Worm (Caenorhabditis elegans) whole organism, mixed stage, embryonic: ENCODE measurements around the gene cyp-29A4.

Source experiments
- M03D4.4 ChIP-seq: sonication (generic microtip); optimal IDR thresholded peaks from 2 replicates; lab custom pipeline; 2017; ENCODE audit warnings: mild to moderate bottlenecking, missing genetic modification characterization, missing compliant biosample characterization
- blmp-1 ChIP-seq: fragments of 150-350 bp; optimal IDR thresholded peaks from 2 replicates; lab custom pipeline; 2014; ENCODE audit warnings: missing biosample characterization, missing genetic modification characterization
- ceh-43 ChIP-seq: fragments of 200-800 bp; sonication (Bioruptor generic); optimal IDR thresholded peaks from 2 replicates; lab custom pipeline; 2018; ENCODE audit warnings: mild to moderate bottlenecking, missing genetic modification characterization, moderate library complexity, missing compliant biosample characterization
- ceh-83 ChIP-seq: fragments of 200-800 bp; sonication (Bioruptor generic); optimal IDR thresholded peaks from 2 replicates; lab custom pipeline; 2018; ENCODE audit warnings: mild to moderate bottlenecking, missing genetic modification characterization, missing compliant biosample characterization
- ces-1 ChIP-seq: fragments of 150-350 bp; optimal IDR thresholded peaks from 2 replicates; lab custom pipeline; 2014; ENCODE audit warnings: missing biosample characterization, missing genetic modification reagents, missing genetic modification characterization
- cnd-1 ChIP-seq: fragments of 200-800 bp; sonication (Bioruptor generic); optimal IDR thresholded peaks from 2 replicates; lab custom pipeline; 2018; ENCODE audit warnings: mild to moderate bottlenecking, missing genetic modification characterization, missing compliant biosample characterization
- elt-1 ChIP-seq: sonication (generic microtip); optimal IDR thresholded peaks from 2 replicates; lab custom pipeline; 2017; ENCODE audit warnings: missing genetic modification characterization, mild to moderate bottlenecking, missing compliant biosample characterization, antibody characterized with exemption, moderate library complexity, borderline replicate concordance; ENCODE audit not compliant: insufficient read depth
- elt-3 ChIP-seq: fragments of 150-350 bp; optimal IDR thresholded peaks from 2 replicates; lab custom pipeline; 2014; ENCODE audit warnings: missing biosample characterization, missing genetic modification characterization
- flh-1 ChIP-seq: fragments of 200-800 bp; sonication (Bioruptor generic); optimal IDR thresholded peaks from 2 replicates; lab custom pipeline; 2018; ENCODE audit warnings: mild to moderate bottlenecking, missing genetic modification characterization, moderate library complexity, missing compliant biosample characterization
- ham-2 ChIP-seq: fragments of 200-800 bp; sonication (Bioruptor generic); optimal IDR thresholded peaks from 2 replicates; lab custom pipeline; 2018; ENCODE audit warnings: mild to moderate bottlenecking, missing genetic modification characterization, missing compliant biosample characterization
- hlh-1 ChIP-seq: fragments of 150-350 bp; optimal IDR thresholded peaks from 2 replicates; lab custom pipeline; 2014; ENCODE audit warnings: missing biosample characterization, missing genetic modification reagents, missing genetic modification characterization
- lin-13 ChIP-seq: fragments of 150-350 bp; optimal IDR thresholded peaks from 2 replicates; lab custom pipeline; 2014; ENCODE audit warnings: missing biosample characterization, missing genetic modification characterization
- lin-32 ChIP-seq: fragments of 200-800 bp; sonication (Bioruptor generic); optimal IDR thresholded peaks from 2 replicates; lab custom pipeline; 2018; ENCODE audit warnings: mild to moderate bottlenecking, missing genetic modification characterization, missing compliant biosample characterization
- lsy-2 ChIP-seq: fragments of 150-350 bp; optimal IDR thresholded peaks from 2 replicates; lab custom pipeline; 2014; ENCODE audit warnings: missing biosample characterization, missing genetic modification characterization
- mab-5 ChIP-seq: fragments of 150-350 bp; optimal IDR thresholded peaks from 2 replicates; lab custom pipeline; 2014; ENCODE audit warnings: missing biosample characterization, missing genetic modification characterization
- mep-1 ChIP-seq: fragments of 150-350 bp; optimal IDR thresholded peaks from 2 replicates; lab custom pipeline; 2017; ENCODE audit warnings: missing biosample characterization, missing genetic modification reagents, missing genetic modification characterization, inconsistent platforms
- mls-2 ChIP-seq: sonication (generic microtip); optimal IDR thresholded peaks from 2 replicates; lab custom pipeline; 2016; ENCODE audit warnings: mild to moderate bottlenecking, missing genetic modification characterization, moderate library complexity, missing compliant biosample characterization
- nhr-12 ChIP-seq: fragments of 150-350 bp; optimal IDR thresholded peaks from 2 replicates; lab custom pipeline; 2014; ENCODE audit warnings: missing biosample characterization, missing genetic modification characterization
- nhr-2 ChIP-seq: fragments of 150-350 bp; optimal IDR thresholded peaks from 2 replicates; lab custom pipeline; 2014; ENCODE audit warnings: missing biosample characterization, missing genetic modification characterization
- nhr-237 ChIP-seq: fragments of 150-350 bp; optimal IDR thresholded peaks from 2 replicates; lab custom pipeline; 2014; ENCODE audit warnings: missing biosample characterization, missing genetic modification characterization
- nhr-28 ChIP-seq: fragments of 150-350 bp; optimal IDR thresholded peaks from 2 replicates; lab custom pipeline; 2014; ENCODE audit warnings: missing biosample characterization, missing genetic modification characterization
- nhr-76 ChIP-seq: sonication (generic microtip); optimal IDR thresholded peaks from 2 replicates; lab custom pipeline; 2017; ENCODE audit warnings: missing biosample characterization, missing genetic modification characterization
- pha-4 ChIP-seq: fragments of 150-350 bp; optimal IDR thresholded peaks from 2 replicates; lab custom pipeline; 2018; ENCODE audit warnings: missing biosample characterization, missing genetic modification reagents, missing genetic modification characterization
- sem-2 ChIP-seq: fragments of 200-800 bp; sonication (Bioruptor generic); optimal IDR thresholded peaks from 2 replicates; lab custom pipeline; 2018; ENCODE audit warnings: mild to moderate bottlenecking, missing genetic modification characterization, missing compliant biosample characterization
- snpc-4 ChIP-seq: fragments of 150-350 bp; optimal IDR thresholded peaks from 2 replicates; lab custom pipeline; 2014; ENCODE audit warnings: missing biosample characterization, missing genetic modification characterization
- sptf-1 ChIP-seq: sonication (generic microtip); optimal IDR thresholded peaks from 2 replicates; lab custom pipeline; 2017; ENCODE audit warnings: mild to moderate bottlenecking, missing genetic modification characterization, moderate library complexity, missing compliant biosample characterization
- tbx-8 ChIP-seq: fragments of 200-800 bp; sonication (Bioruptor generic); optimal IDR thresholded peaks from 2 replicates; lab custom pipeline; 2018; ENCODE audit warnings: mild to moderate bottlenecking, missing genetic modification characterization, moderate library complexity, missing compliant biosample characterization
- unc-120 ChIP-seq: sonication (generic microtip); optimal IDR thresholded peaks from 2 replicates; lab custom pipeline; 2017; ENCODE audit warnings: missing genetic modification characterization, missing compliant biosample characterization; ENCODE audit not compliant: poor library complexity, severe bottlenecking
- unc-39 ChIP-seq: fragments of 150-350 bp; optimal IDR thresholded peaks from 2 replicates; lab custom pipeline; 2014; ENCODE audit warnings: missing biosample characterization, missing genetic modification characterization
- unc-62 ChIP-seq: fragments of 150-350 bp; optimal IDR thresholded peaks from 2 replicates; lab custom pipeline; 2014; ENCODE audit warnings: missing biosample characterization, missing genetic modification reagents, missing genetic modification characterization
- zip-8 ChIP-seq: fragments of 150-350 bp; optimal IDR thresholded peaks from 2 replicates; lab custom pipeline; 2014; ENCODE audit warnings: missing biosample characterization, missing genetic modification characterization
- ztf-11 ChIP-seq: fragments of 150-350 bp; optimal IDR thresholded peaks from 2 replicates; lab custom pipeline; 2014; ENCODE audit warnings: missing biosample characterization, missing genetic modification characterization

cyp-29A4 gene

DNA sequence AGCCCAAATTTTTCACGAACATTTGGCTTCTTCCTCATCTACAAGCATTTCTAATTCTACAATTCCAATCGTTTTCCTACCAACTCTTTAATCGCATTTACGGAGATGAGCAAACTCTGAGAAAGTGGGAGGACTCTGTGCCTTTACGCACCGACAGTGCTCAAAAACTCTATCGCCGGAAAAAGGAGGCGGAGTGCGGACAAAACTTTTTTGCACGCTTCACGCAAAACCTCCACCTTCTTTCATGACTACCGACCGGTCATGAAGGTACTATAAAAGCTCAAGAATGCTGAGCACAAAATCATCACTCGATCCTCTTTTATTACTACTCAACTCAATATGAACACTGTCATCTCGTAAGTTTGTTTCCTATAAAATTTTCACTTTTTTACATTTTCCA lies 29.4 kb upstream of the cyp-29A4 start, which contains the start of gene idpc-4:
idpc-4 (plus strand) TSS at position 301 of the 400 bp plus-strand sequence.
- no peak for TF ChIP-seq ceh-83 (GFP tag; lab: Kevin White, UChicago)
- no peak for TF ChIP-seq snpc-4 (tag; lab: Kevin White, UChicago)
- TF ChIP-seq nhr-237 (tag; lab: Kevin White, UChicago): no peak
- TF ChIP-seq cnd-1 (tag; lab: Kevin White, UChicago): no peak
- no peak for TF ChIP-seq pha-4 (tag; lab: Kevin White, UChicago)
- TF ChIP-seq mls-2 (tag; lab: Kevin White, UChicago): no peak
- TF ChIP-seq zip-8 (tag; lab: Kevin White, UChicago): no peak
- TF ChIP-seq ceh-43 (GFP tag; lab: Kevin White, UChicago): no peak
- no peak for TF ChIP-seq sem-2 (GFP tag; lab: Kevin White, UChicago)
- TF ChIP-seq nhr-12 (tag; lab: Kevin White, UChicago): no peak
- no peak for TF ChIP-seq elt-1
- TF ChIP-seq mab-5 (tag; lab: Kevin White, UChicago): no peak
- no peak for TF ChIP-seq ztf-11 (tag; lab: Kevin White, UChicago)
- no peak for TF ChIP-seq blmp-1 (tag; lab: Kevin White, UChicago)
- no peak for TF ChIP-seq mep-1 (tag; lab: Kevin White, UChicago)
- no peak for TF ChIP-seq sptf-1 (tag; lab: Kevin White, UChicago)
- TF ChIP-seq ham-2 (GFP tag; lab: Kevin White, UChicago): no peak
- TF ChIP-seq unc-120: no peak
- no peak for TF ChIP-seq lin-32
- TF ChIP-seq lin-13: no peak
- TF ChIP-seq, all 35 proteins: peak for 0

DNA sequence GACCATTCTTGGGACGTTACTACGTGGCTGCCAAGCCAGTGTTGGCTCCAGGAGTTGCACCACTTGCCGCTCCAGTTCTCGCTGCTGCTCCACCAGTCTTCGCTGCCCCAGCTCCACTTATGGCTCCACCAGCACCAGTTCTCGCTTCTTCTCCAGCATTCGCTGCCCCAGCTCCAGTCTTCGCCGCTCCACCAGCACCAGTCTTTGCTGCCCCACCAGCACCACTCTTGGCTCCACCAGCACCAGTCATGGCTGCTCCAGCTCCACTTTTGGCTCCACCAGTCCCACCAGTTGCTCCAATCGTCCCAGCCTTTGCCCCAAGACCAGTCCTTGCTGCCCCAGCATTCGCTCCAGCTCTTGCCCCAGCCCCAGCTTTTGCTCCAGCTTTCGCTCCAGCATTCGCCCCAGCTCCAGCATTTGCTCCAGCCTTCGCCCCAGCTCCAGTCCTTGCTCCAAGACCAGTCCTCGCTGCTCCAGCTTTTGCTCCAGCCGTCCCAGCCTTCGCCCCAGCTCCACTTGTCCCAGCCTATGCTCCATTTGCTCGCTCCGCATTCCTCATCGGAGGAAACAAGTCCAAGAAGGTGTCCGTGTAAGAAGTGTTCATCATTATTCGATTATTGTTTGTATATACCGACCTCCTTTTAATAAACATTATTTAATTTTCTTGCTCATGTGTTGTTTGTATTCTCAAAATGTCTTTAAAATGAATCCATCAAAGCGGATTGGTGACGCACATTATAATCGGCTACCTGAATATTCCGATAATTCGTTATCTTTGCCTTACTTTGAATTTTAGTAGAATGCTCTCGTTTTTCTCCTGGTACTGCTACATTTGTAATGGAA lies 28.7 kb upstream of the cyp-29A4 start, which contains the start of gene T06E4.7:
T06E4.7 (plus strand) TSS at position 793 of the 843 bp plus-strand sequence.
- TF ChIP-seq nhr-237 (tag; lab: Kevin White, UChicago) (no peak), blmp-1 (tag; lab: Kevin White, UChicago) (no peak), nhr-12 (tag; lab: Kevin White, UChicago) (no peak), unc-39 (tag; lab: Kevin White, UChicago) (no peak), nhr-28 (tag; lab: Kevin White, UChicago) (no peak), ham-2 (GFP tag; lab: Kevin White, UChicago) (no peak), unc-62 (no peak), lin-13 (no peak), nhr-76 (tag; lab: Kevin White, UChicago) (no peak), lin-32 (no peak), elt-1 (no peak), elt-3 (no peak), zip-8 (tag; lab: Kevin White, UChicago) (no peak), M03D4.4 (tag; lab: Kevin White, UChicago) (no peak), mls-2 (tag; lab: Kevin White, UChicago) (no peak), ces-1 (no peak), nhr-2 (no peak), ceh-43 (GFP tag; lab: Kevin White, UChicago) (no peak), tbx-8 (GFP tag; lab: Kevin White, UChicago) (no peak), mep-1 (tag; lab: Kevin White, UChicago) (no peak)

DNA sequence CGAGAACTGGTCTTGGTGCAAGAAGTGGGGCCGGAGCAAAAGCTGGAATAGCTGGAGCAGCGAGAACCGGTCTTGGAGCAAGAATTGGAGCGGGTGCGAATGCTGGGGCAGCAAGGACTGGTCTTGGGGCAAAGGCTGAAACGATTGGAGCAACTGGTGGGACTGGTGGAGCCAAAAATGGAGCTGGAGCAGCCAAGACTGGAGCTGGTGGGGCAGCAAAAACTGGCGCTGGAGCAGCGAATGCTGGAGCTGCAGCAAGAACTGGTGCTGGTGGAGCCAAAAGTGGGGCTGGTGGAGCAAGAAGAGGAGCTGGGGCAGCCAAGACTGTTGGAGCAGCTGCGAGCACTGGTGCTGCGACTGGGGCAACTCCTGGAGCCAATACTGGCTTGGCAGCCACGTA lies 26.0 kb upstream of the cyp-29A4 start:
- TF ChIP-seq ham-2 (GFP tag; lab: Kevin White, UChicago): no peak
- no peak for TF ChIP-seq unc-62
- TF ChIP-seq nhr-237 (tag; lab: Kevin White, UChicago): no peak
- TF ChIP-seq nhr-2: no peak
- no peak for TF ChIP-seq ces-1

DNA sequence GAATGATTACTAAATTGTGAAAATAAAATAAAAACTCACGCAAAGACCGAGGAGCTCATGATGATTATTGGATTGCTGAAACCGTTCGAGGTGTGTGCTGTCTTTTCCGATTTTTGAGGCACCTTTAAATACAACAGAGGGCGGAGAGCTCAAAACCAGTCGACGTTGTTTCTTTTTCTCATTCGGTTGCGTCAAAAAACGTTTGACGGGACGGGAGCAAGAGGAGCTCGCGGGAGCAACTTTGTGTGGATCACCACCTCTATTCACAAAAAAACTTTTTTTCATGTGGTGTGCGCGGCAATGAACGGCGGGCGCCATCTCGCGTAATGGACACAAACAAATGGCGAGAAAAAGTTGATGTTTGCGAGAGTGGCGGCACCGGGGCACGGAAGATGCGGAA lies 25.4 kb upstream of the cyp-29A4 start, which contains the start of gene idpc-3:
idpc-3 (minus strand) TSS at position 101 of the 400 bp plus-strand sequence.
- TF ChIP-seq elt-1: no peak
- TF ChIP-seq flh-1 (GFP tag; lab: Kevin White, UChicago): no peak
- no peak for TF ChIP-seq mab-5 (tag; lab: Kevin White, UChicago)
- no peak for TF ChIP-seq unc-120

DNA sequence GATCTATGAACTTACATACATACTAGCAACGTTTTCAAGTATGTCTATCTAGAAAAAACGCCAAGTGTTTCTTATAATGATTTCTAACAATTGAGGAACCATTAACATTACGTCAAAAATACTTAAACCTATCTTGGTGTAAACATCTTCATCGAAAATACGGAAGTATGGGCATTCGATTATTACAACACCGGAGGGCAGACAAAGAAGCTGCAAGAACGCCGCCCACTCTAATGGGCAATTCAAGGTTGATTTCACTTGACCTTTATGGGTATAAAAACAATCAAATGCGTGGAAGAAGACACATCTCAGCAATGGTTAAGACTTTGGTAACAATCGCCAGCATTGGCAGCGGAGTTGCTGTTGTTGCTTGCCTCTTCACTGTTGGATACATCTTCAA lies 24.9 kb upstream of the cyp-29A4 start, which contains the start of gene col-146:
col-146 (plus strand) TSS at position 301 of the 400 bp plus-strand sequence.
- TF ChIP-seq lin-32 (no peak), sem-2 (GFP tag; lab: Kevin White, UChicago) (no peak), nhr-28 (tag; lab: Kevin White, UChicago) (no peak), snpc-4 (tag; lab: Kevin White, UChicago) (no peak), elt-1 (no peak), unc-39 (tag; lab: Kevin White, UChicago) (no peak), elt-3 (no peak), unc-120 (no peak), lsy-2 (tag; lab: Kevin White, UChicago) (no peak), hlh-1 (tag; lab: Kevin White, UChicago) (no peak), pha-4 (tag; lab: Kevin White, UChicago) (no peak)
